Worm (Caenorhabditis elegans): ENCODE data around the gene Y69A2AR.32.

The Y69A2AR.32 gene

DNA sequence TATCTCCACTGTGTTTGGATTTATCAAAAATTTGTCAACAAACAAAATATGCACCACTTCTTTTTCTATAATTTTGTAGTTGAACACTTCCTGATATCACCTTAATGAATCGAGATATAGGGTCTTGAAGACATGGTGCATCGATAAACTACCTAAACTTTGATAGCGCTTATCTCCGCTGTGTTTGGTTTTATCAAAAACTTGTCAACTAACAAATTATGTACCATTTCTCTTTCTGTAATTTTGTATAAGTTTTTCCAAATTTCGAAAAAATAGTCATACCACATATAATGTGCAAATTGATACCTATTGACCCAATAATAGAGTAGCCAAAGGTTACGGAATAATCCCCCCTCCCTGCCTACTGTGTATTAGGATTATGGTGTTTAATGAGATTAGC lies 19.9 kb downstream of the Y69A2AR.32 start:
- no peak for TF ChIP-seq dmd-4 (tag; optimal IDR thresholded peaks at IDR 0.05; ENCODE audit: borderline replicate concordance)
- peak; percentile 68 for TF ChIP-seq elt-2 (tag; optimal IDR thresholded peaks at IDR 0.05)

DNA sequence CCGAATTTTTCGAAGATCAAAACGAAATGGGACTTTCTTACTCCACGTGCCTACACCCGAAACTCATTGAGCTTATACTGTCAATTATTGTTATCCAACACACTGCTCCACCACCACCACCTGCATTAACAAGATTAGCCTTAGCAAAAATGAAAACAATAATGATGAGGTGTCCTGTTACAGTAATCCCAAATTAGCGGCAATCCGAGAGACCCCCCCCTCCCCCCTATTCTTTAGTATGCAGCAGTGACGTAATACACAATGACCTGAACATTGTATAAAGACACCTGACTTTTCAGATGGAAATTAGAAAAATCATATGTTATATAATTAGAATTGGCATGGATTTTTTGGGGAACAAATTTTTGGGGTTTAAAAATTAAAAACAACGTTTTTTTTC lies 24.8 kb downstream of the Y69A2AR.32 start:
- TF ChIP-seq ceh-14 (tag; optimal IDR thresholded peaks at IDR 0.05) = no peak
- no peak for TF ChIP-seq lim-6 (tag; optimal IDR thresholded peaks at IDR 0.05)
- TF ChIP-seq mec-3 (tag; optimal IDR thresholded peaks at IDR 0.05; ENCODE audit: borderline replicate concordance) = no peak
- TF ChIP-seq madf-2 (tag; optimal IDR thresholded peaks at IDR 0.05) = no peak
- TF ChIP-seq dve-1 (tag; optimal IDR thresholded peaks at IDR 0.05) = no peak
- no peak for TF ChIP-seq ceh-30 (tag; optimal IDR thresholded peaks at IDR 0.05)
- TF ChIP-seq fax-1 (tag; optimal IDR thresholded peaks at IDR 0.05) = no peak
- no peak for TF ChIP-seq ceh-45 (GFP tag; IDR thresholded peaks at IDR 0.05)
- no peak for TF ChIP-seq ztf-16 (tag; optimal IDR thresholded peaks at IDR 0.05)
- no peak for TF ChIP-seq pqm-1 (tag; optimal IDR thresholded peaks at IDR 0.05)
- TF ChIP-seq F13H6.1 (tag; optimal IDR thresholded peaks at IDR 0.05) = no peak
- no peak for TF ChIP-seq tbx-2 (tag; optimal IDR thresholded peaks at IDR 0.05)
- no peak for TF ChIP-seq pag-3 (tag; optimal IDR thresholded peaks at IDR 0.05; ENCODE audit: borderline replicate concordance)
- no peak for TF ChIP-seq C38D4.7 (GFP tag; optimal IDR thresholded peaks at IDR 0.05)
- TF ChIP-seq unc-3 (GFP tag; conservative IDR thresholded peaks at IDR 0.05) = no peak
- TF ChIP-seq unc-3 (tag; optimal IDR thresholded peaks at IDR 0.05) = no peak
- no peak for TF ChIP-seq ets-4 (tag; optimal IDR thresholded peaks at IDR 0.05)

ce11 chrIV:2639666-2640273 lies 29.5 kb downstream of the Y69A2AR.32 start:
- peak; percentile 92 for TF ChIP-seq ceh-48 (tag; optimal IDR thresholded peaks at IDR 0.05)
- TF ChIP-seq ceh-18 (tag; optimal IDR thresholded peaks at IDR 0.05) = no peak
- TF ChIP-seq gmeb-2 (tag; optimal IDR thresholded peaks at IDR 0.05) = peak; percentile 52
- no peak for TF ChIP-seq sox-2 (GFP tag; IDR thresholded peaks at IDR 0.05)
- TF ChIP-seq pha-2 (tag; optimal IDR thresholded peaks at IDR 0.05) = peak; percentile 47
- 0 out of 2 replicates have a peak, but pooled peaks have one; percentile 57 for TF ChIP-seq unc-3 (GFP tag; conservative IDR thresholded peaks at IDR 0.05)
- no peak for TF ChIP-seq unc-3 (tag; optimal IDR thresholded peaks at IDR 0.05)
- peak; percentile 54 for TF ChIP-seq lin-11 (tag; optimal IDR thresholded peaks at IDR 0.05)
- TF ChIP-seq K02D7.2 (tag; optimal IDR thresholded peaks at IDR 0.05) = peak; percentile 63
- peak; percentile 59 for TF ChIP-seq Y22D7AL.16 (tag; optimal IDR thresholded peaks at IDR 0.05)
- TF ChIP-seq C08G9.2 (tag; optimal IDR thresholded peaks at IDR 0.05) = peak; percentile 36
- TF ChIP-seq ceh-45 (GFP tag; IDR thresholded peaks at IDR 0.05) = 0 out of 2 replicates have a peak, but pooled peaks have one; percentile 43
- peak; percentile 44 for TF ChIP-seq C38D4.7 (GFP tag; optimal IDR thresholded peaks at IDR 0.05)
- no peak for TF ChIP-seq ahr-1 (tag; optimal IDR thresholded peaks at IDR 0.05)
- TF ChIP-seq madf-2 (tag; optimal IDR thresholded peaks at IDR 0.05) = no peak
- no peak for TF ChIP-seq syd-9 (tag; optimal IDR thresholded peaks at IDR 0.05)
- TF ChIP-seq T23F11.4 (GFP tag; optimal IDR thresholded peaks at IDR 0.05) = peak; percentile 50
- TF ChIP-seq ceh-9 (tag; optimal IDR thresholded peaks at IDR 0.05) = peak; percentile 65
- peak; percentile 14 for TF ChIP-seq ceh-34 (tag; optimal IDR thresholded peaks at IDR 0.05)
- TF ChIP-seq dmd-4 (tag; optimal IDR thresholded peaks at IDR 0.05; ENCODE audit: borderline replicate concordance) = no peak
- no peak for TF ChIP-seq ceh-24 (tag; optimal IDR thresholded peaks at IDR 0.05)
- peak; percentile 11 for TF ChIP-seq rnt-1 (tag; optimal IDR thresholded peaks at IDR 0.05)
- peak; percentile 43 for TF ChIP-seq unc-86 (tag; optimal IDR thresholded peaks at IDR 0.05)
- peak; percentile 16 for TF ChIP-seq nhr-232 (tag; optimal IDR thresholded peaks at IDR 0.05)
- no peak for TF ChIP-seq pha-4 (tag; optimal IDR thresholded peaks at IDR 0.05)
- TF ChIP-seq tbx-2 (tag; optimal IDR thresholded peaks at IDR 0.05) = peak; percentile 42
- TF ChIP-seq ceh-31 (tag; optimal IDR thresholded peaks at IDR 0.05) = peak; percentile 4
- peak; percentile 38 for TF ChIP-seq sox-4 (tag; optimal IDR thresholded peaks at IDR 0.05)
- TF ChIP-seq hlh-13 (GFP tag; optimal IDR thresholded peaks at IDR 0.05) = peak; percentile 56
- peak; percentile 40 for TF ChIP-seq elt-2 (tag; optimal IDR thresholded peaks at IDR 0.05)
- TF ChIP-seq ztf-16 (tag; optimal IDR thresholded peaks at IDR 0.05) = peak; percentile 9
- peak; percentile 40 for TF ChIP-seq ceh-6 (GFP tag; optimal IDR thresholded peaks at IDR 0.05)
- TF ChIP-seq ttx-3 (tag; optimal IDR thresholded peaks at IDR 0.05) = peak; percentile 56
- no peak for TF ChIP-seq hlh-15 (tag; optimal IDR thresholded peaks at IDR 0.05)
- peak; percentile 13 for TF ChIP-seq ceh-14 (tag; optimal IDR thresholded peaks at IDR 0.05)
- no peak for TF ChIP-seq hlh-6 (tag; optimal IDR thresholded peaks at IDR 0.05)
- no peak for TF ChIP-seq npax-4 (tag; optimal IDR thresholded peaks at IDR 0.05)
- TF ChIP-seq fkh-6 (tag; optimal IDR thresholded peaks at IDR 0.05) = no peak
- peak; percentile 61 for TF ChIP-seq che-1 (tag; optimal IDR thresholded peaks at IDR 0.05)

All from whole organism, late embryonic.